Worm (Caenorhabditis elegans): ENCODE results near the gene rnh-2.
A peak's percentile ranks its signal among the peaks of the same experiment; 100 is the strongest.

Gene rnh-2

ce11 chrII:8516783-8517182, at the start of gene rnh-2:
TSS of gene rnh-2 (plus strand) at chrII:8517150.
- TF ChIP-seq T07F8.4 (tag; optimal IDR thresholded peaks at IDR 0.05) (no peak), Y56A3A.18 (GFP tag; IDR thresholded peaks at IDR 0.05) (no peak), aptf-3 (GFP tag; IDR thresholded peaks at IDR 0.05) (no peak), madf-3 (GFP tag; IDR thresholded peaks at IDR 0.05) (no peak), mes-4 (tag; optimal IDR thresholded peaks at IDR 0.05) (no peak), ztf-6 (GFP tag; IDR thresholded peaks at IDR 0.05) (no peak), attf-6 (GFP tag; IDR thresholded peaks at IDR 0.05) (no peak), pha-4 (tag; optimal IDR thresholded peaks at IDR 0.05) (no peak), ekl-4 (GFP tag; IDR thresholded peaks at IDR 0.05) (no peak), snpc-1.1 (tag; optimal IDR thresholded peaks at IDR 0.05; ENCODE audit: insufficient read depth) (no peak), atf-7 (tag; optimal IDR thresholded peaks at IDR 0.05) (no peak), attf-5 (GFP tag; optimal IDR thresholded peaks at IDR 0.05) (peak; percentile 87), B0035.1 (tag; optimal IDR thresholded peaks at IDR 0.05) (no peak), Y95B8A.8 (GFP tag; IDR thresholded peaks at IDR 0.05) (0 out of 2 replicates have a peak, but pooled peaks have one; percentile 14), T26A5.8 (tag; optimal IDR thresholded peaks at IDR 0.05) (no peak), bed-1 (GFP tag; IDR thresholded peaks at IDR 0.05) (no peak), K12H6.12 (tag; optimal IDR thresholded peaks at IDR 0.05) (peak; percentile 1), tbx-9 (tag; optimal IDR thresholded peaks at IDR 0.05; ENCODE audit: borderline replicate concordance) (no peak), lin-40 (tag; optimal IDR thresholded peaks at IDR 0.05) (peak; percentile 36), hmg-1.2 (GFP tag; IDR thresholded peaks at IDR 0.05) (peak; percentile 60), F22D6.2 (tag; optimal IDR thresholded peaks at IDR 0.05) (no peak), sdz-38 (tag; optimal IDR thresholded peaks at IDR 0.05) (no peak), K11D2.4 (GFP tag; IDR thresholded peaks at IDR 0.05) (0 out of 2 replicates have a peak, but pooled peaks have one; percentile 23), ets-4 (GFP tag; optimal IDR thresholded peaks at IDR 0.05) (no peak), Y67H2A.10 (GFP tag; conservative IDR thresholded peaks at IDR 0.05) (peak; percentile 44; the same call in 1 of the 2 replicates), pbrm-1 (GFP tag; IDR thresholded peaks at IDR 0.05) (peak; percentile 67), ztf-3 (GFP tag; optimal IDR thresholded peaks at IDR 0.05) (no peak), nfya-1 (tag; optimal IDR thresholded peaks at IDR 0.05; ENCODE audit: borderline replicate concordance, insufficient read depth) (no peak), B0336.3 (GFP tag; IDR thresholded peaks at IDR 0.05) (no peak), lsl-1 (GFP tag; optimal IDR thresholded peaks at IDR 0.05) (peak; percentile 89), ceh-40 (GFP tag; IDR thresholded peaks at IDR 0.05) (peak; percentile 64; the same call in 1 of the 2 replicates), him-1 (tag; optimal IDR thresholded peaks at IDR 0.05) (peak; percentile 78), ceh-100 (GFP tag; IDR thresholded peaks at IDR 0.05) (no peak), F33H1.4 (GFP tag; IDR thresholded peaks at IDR 0.05) (peak; percentile 65), efl-1 (GFP tag; optimal IDR thresholded peaks at IDR 0.05) (peak; percentile 37), egrh-3 (GFP tag; IDR thresholded peaks at IDR 0.05) (no peak), ceh-27 (GFP tag; optimal IDR thresholded peaks at IDR 0.05) (peak; percentile 63), F55B11.4 (tag; optimal IDR thresholded peaks at IDR 0.05; ENCODE audit: borderline replicate concordance, insufficient read depth) (no peak), ztf-26 (tag; optimal IDR thresholded peaks at IDR 0.05) (no peak), nhr-80 (tag; optimal IDR thresholded peaks at IDR 0.05) (peak; percentile 55), unc-130 (GFP tag; optimal IDR thresholded peaks at IDR 0.05) (peak; percentile 88), xnd-1 (tag; optimal IDR thresholded peaks at IDR 0.05) (peak; percentile 37), F49E8.2 (tag; optimal IDR thresholded peaks at IDR 0.05; ENCODE audit: insufficient read depth) (peak; percentile 65), nfya-2 (GFP tag; IDR thresholded peaks at IDR 0.05) (no peak), lin-35 (GFP tag; optimal IDR thresholded peaks at IDR 0.05) (peak in 1 of 3 experiments; percentile 58), tbp1 (GFP tag; optimal IDR thresholded peaks at IDR 0.05) (peak; percentile 55), lir-1 (GFP tag; conservative IDR thresholded peaks at IDR 0.05) (0 out of 2 replicates have a peak, but pooled peaks have one; percentile 36), Y53G8AR.9 (GFP tag; conservative IDR thresholded peaks at IDR 0.05) (no peak), madf-8 (GFP tag; conservative IDR thresholded peaks at IDR 0.05) (peak; percentile 80)
